Worm (Caenorhabditis elegans): ENCODE results near the gene F10C1.9.

Gene F10C1.9

DNA sequence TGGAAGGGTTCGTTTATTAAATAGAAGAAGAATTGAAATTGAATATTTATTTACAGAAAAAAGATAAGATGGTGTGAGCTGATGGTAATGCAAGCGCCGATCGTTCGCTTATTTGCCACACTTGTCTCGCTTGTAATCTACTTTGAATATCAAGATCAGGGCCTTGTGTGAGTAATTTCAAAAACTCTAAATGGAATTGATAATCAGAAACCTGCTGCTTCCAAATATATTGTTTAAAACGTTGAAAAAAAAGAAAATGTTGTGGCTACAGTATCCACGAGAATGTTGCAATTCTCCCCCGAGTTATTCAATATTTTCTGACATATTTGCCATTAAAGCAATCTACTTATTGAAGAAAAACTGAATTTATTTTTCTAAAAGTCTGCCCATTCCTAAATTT is 34.2 kb downstream of the F10C1.9 start:
- no peak for TF ChIP-seq Y95B8A.8 (GFP tag; IDR thresholded peaks at IDR 0.05)
- TF ChIP-seq egl-44 (GFP tag; IDR thresholded peaks at IDR 0.05) = no peak
- no peak for TF ChIP-seq lag-1 (GFP tag; IDR thresholded peaks at IDR 0.05)
- TF ChIP-seq F37B4.10 (GFP tag; IDR thresholded peaks at IDR 0.05) = no peak
- TF ChIP-seq mes-4 (tag; optimal IDR thresholded peaks at IDR 0.05) = no peak
- TF ChIP-seq D2030.7 (GFP tag; IDR thresholded peaks at IDR 0.05) = no peak
- TF ChIP-seq ceh-27 (GFP tag; optimal IDR thresholded peaks at IDR 0.05) = no peak
- no peak for TF ChIP-seq pbrm-1 (GFP tag; IDR thresholded peaks at IDR 0.05)
- no peak for TF ChIP-seq snpc-4 (GFP tag; optimal IDR thresholded peaks at IDR 0.05)
- no peak for TF ChIP-seq snpc-4 (tag; optimal IDR thresholded peaks at IDR 0.05)
- TF ChIP-seq sptf-2 (GFP tag; optimal IDR thresholded peaks at IDR 0.05) = no peak
- TF ChIP-seq bed-1 (GFP tag; IDR thresholded peaks at IDR 0.05) = no peak
- no peak for TF ChIP-seq hlh-12 (tag; optimal IDR thresholded peaks at IDR 0.05)
- no peak for TF ChIP-seq rcor-1 (GFP tag; IDR thresholded peaks at IDR 0.05)
- TF ChIP-seq tbx-9 (tag; optimal IDR thresholded peaks at IDR 0.05; ENCODE audit: borderline replicate concordance) = no peak
- TF ChIP-seq Y53G8AR.9 (GFP tag; conservative IDR thresholded peaks at IDR 0.05) = no peak
- TF ChIP-seq lir-1 (GFP tag; conservative IDR thresholded peaks at IDR 0.05) = no peak

DNA sequence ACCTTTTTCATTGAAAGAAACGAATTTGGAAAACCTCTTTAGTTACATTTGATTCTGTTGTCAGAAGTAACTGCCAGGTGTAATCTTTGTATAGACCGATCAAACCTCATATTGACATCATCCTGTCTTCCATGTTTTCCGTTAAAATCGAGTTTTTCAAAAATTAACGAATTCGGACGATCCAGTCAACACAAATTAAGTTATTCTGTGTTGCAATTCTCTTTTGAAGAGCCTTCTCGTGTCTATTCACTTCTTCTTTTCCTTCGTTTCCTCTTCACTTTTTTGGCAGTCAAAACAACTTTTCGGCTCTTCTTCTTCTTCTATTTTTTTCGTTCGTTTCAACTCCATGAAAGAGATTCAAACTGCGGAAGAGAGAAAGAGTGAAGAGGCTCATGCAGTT is 36.9 kb downstream of the F10C1.9 start:
- TF ChIP-seq T26A5.8 (tag; optimal IDR thresholded peaks at IDR 0.05) (no peak), chd-7 (tag; optimal IDR thresholded peaks at IDR 0.05) (no peak), nhr-27 (tag; optimal IDR thresholded peaks at IDR 0.05) (no peak), him-1 (tag; optimal IDR thresholded peaks at IDR 0.05) (no peak), C17E4.6 (GFP tag; IDR thresholded peaks at IDR 0.05) (no peak), pha-4 (tag; optimal IDR thresholded peaks at IDR 0.05) (no peak), snpc-1.3 (tag; optimal IDR thresholded peaks at IDR 0.05; ENCODE audit: insufficient read depth) (no peak), rcor-1 (GFP tag; IDR thresholded peaks at IDR 0.05) (no peak), F57A8.1 (GFP tag; optimal IDR thresholded peaks at IDR 0.05) (no peak), F22D6.2 (tag; optimal IDR thresholded peaks at IDR 0.05) (no peak), Y95B8A.8 (GFP tag; IDR thresholded peaks at IDR 0.05) (no peak), lin-26 (GFP tag; IDR thresholded peaks at IDR 0.05) (no peak), rpc-1 (optimal IDR thresholded peaks at IDR 0.05) (no peak), rpc-1 (tag; optimal IDR thresholded peaks at IDR 0.05) (no peak), F55B11.4 (tag; optimal IDR thresholded peaks at IDR 0.05; ENCODE audit: borderline replicate concordance, insufficient read depth) (no peak), ekl-4 (GFP tag; IDR thresholded peaks at IDR 0.05) (no peak)

DNA sequence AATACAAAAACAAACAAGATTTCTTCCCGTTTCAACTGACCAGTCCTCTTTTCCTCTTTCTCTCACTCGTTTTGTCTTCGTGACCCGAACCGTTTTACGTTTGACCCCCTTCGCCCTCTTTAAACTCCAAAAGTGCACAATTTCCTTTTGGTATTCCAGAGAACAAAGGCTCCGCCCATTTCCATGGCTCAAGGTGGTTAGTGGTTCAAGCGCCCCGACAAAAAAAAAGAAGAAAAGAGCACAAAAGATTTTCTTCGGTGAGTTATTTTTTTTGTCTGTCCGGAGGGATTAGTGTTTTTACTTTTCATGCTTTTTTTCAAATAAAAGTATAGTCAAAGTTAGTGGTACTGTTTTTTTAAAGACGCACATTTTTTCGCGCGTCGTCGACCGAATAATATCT is 37.6 kb downstream of the F10C1.9 start, which contains the start of gene osta-2:
Gene osta-2, plus strand, starts transcription at position 160 of the 400 bp plus-strand sequence.
- TF ChIP-seq ztf-22 (GFP tag; optimal IDR thresholded peaks at IDR 0.05) (no peak), madf-6 (GFP tag; IDR thresholded peaks at IDR 0.05) (no peak), nfyb-1 (GFP tag; IDR thresholded peaks at IDR 0.05) (0 out of 2 replicates have a peak, but pooled peaks have one; percentile 34), hsf-1 (GFP tag; IDR thresholded peaks at IDR 0.05) (no peak)

DNA sequence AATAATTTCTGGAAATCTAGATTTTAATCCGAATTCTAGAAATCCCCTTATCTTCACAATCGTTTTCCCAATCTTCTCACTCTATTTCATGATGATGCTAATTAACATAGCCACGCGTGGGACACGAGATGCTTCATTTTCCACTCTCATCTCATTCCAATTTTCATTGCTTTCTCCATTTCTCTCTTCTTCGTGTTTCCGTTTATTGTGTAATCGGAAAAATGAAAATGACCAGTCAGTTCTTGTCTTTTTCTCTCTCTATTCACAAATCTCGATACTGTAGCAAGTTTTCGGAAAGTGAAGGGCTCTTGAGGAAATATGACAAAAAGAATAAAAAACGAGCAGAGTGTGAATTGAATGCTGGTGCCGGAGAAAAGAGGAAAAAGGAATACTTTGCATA is 40.6 kb downstream of the F10C1.9 start:
- TF ChIP-seq ztf-25 (GFP tag; IDR thresholded peaks at IDR 0.05) (no peak), hlh-26 (GFP tag; conservative IDR thresholded peaks at IDR 0.05) (no peak), akir-1 (GFP tag; optimal IDR thresholded peaks at IDR 0.05) (no peak), K12H6.12 (tag; optimal IDR thresholded peaks at IDR 0.05) (no peak), madf-6 (GFP tag; IDR thresholded peaks at IDR 0.05) (no peak), Y67H2A.10 (GFP tag; conservative IDR thresholded peaks at IDR 0.05) (no peak), attf-5 (GFP tag; optimal IDR thresholded peaks at IDR 0.05) (no peak), Y95B8A.8 (GFP tag; IDR thresholded peaks at IDR 0.05) (no peak), C06A6.2 (GFP tag; conservative IDR thresholded peaks at IDR 0.05) (no peak), hlh-12 (tag; optimal IDR thresholded peaks at IDR 0.05) (no peak), hsf-1 (GFP tag; IDR thresholded peaks at IDR 0.05) (no peak), B0261.1 (tag; optimal IDR thresholded peaks at IDR 0.05) (no peak), lin-40 (tag; optimal IDR thresholded peaks at IDR 0.05) (no peak), die-1 (tag; optimal IDR thresholded peaks at IDR 0.05) (no peak), madf-3 (GFP tag; IDR thresholded peaks at IDR 0.05) (no peak)
